Fruit fly (Drosophila melanogaster) whole organism, prepupa: ENCODE results near the gene Galk.
A peak's percentile ranks its signal among the peaks of the same experiment; 100 is the strongest.

Source experiments
- CG10631 ChIP-seq: fragments of 200-800 bp; sonication (Bioruptor generic); optimal IDR thresholded peaks from 2 replicates; lab custom pipeline; 2016; ENCODE audit warnings: missing biosample characterization, missing genetic modification characterization
- CG15336 ChIP-seq: fragments of 200-800 bp; sonication (Bioruptor generic); IDR thresholded peaks from 2 replicates; pipeline ENCODE4 v1.3.6; 2022; ENCODE audit warnings: missing biosample characterization, missing genetic modification characterization
- CG1621 ChIP-seq: fragments of 200-800 bp; sonication (Bioruptor generic); optimal IDR thresholded peaks from 3 replicates; lab custom pipeline; 2018; ENCODE audit warnings: missing biosample characterization, mild to moderate bottlenecking, missing genetic modification characterization
- CG16779 ChIP-seq: fragments of 200-800 bp; sonication (Bioruptor generic); optimal IDR thresholded peaks from 3 replicates; lab custom pipeline; 2017; ENCODE audit warnings: missing biosample characterization, mild to moderate bottlenecking, missing genetic modification characterization
- CG32006 ChIP-seq: fragments of 200-800 bp; sonication (Bioruptor generic); optimal IDR thresholded peaks from 3 replicates; lab custom pipeline; 2017; ENCODE audit warnings: missing biosample characterization, mild to moderate bottlenecking, missing genetic modification characterization
- CG34406 ChIP-seq: fragments of 200-800 bp; sonication (Bioruptor generic); optimal IDR thresholded peaks from 3 replicates; lab custom pipeline; 2016; ENCODE audit warnings: missing biosample characterization, missing genetic modification characterization
- CG4318 ChIP-seq: fragments of 200-800 bp; sonication (Bioruptor generic); optimal IDR thresholded peaks from 3 replicates; lab custom pipeline; 2017; ENCODE audit warnings: missing biosample characterization, mild to moderate bottlenecking, missing genetic modification characterization
- CG6276 ChIP-seq: fragments of 200-800 bp; sonication (Bioruptor generic); optimal IDR thresholded peaks from 2 replicates; lab custom pipeline; 2017; ENCODE audit warnings: missing biosample characterization, mild to moderate bottlenecking, missing genetic modification characterization
- CG6792 ChIP-seq: fragments of 200-800 bp; sonication (Bioruptor generic); optimal IDR thresholded peaks from 3 replicates; lab custom pipeline; 2016; ENCODE audit warnings: missing biosample characterization, missing genetic modification characterization
- CG6854 ChIP-seq: fragments of 200-800 bp; sonication (Bioruptor generic); optimal IDR thresholded peaks from 2 replicates; lab custom pipeline; 2017; ENCODE audit warnings: missing biosample characterization, mild to moderate bottlenecking, missing genetic modification characterization
- CG7368 ChIP-seq: fragments of 200-800 bp; sonication (Bioruptor generic); optimal IDR thresholded peaks from 3 replicates; lab custom pipeline; 2016; ENCODE audit warnings: missing biosample characterization, missing genetic modification characterization
- CG8319 ChIP-seq: fragments of 200-800 bp; sonication (Bioruptor generic); optimal IDR thresholded peaks from 3 replicates; lab custom pipeline; 2016; ENCODE audit warnings: missing biosample characterization, missing genetic modification characterization
- CG9139 ChIP-seq: fragments of 200-800 bp; sonication (Bioruptor generic); optimal IDR thresholded peaks from 3 replicates; lab custom pipeline; 2017; ENCODE audit warnings: missing biosample characterization, mild to moderate bottlenecking, missing genetic modification characterization
- Eip75B ChIP-seq: fragments of 200-800 bp; sonication (Bioruptor generic); optimal IDR thresholded peaks from 3 replicates; lab custom pipeline; 2016; ENCODE audit warnings: missing biosample characterization, missing genetic modification characterization
- Eip78C ChIP-seq: fragments of 200-800 bp; sonication (Bioruptor generic); peaks from one replicate; lab custom pipeline; 2016; ENCODE audit warnings: missing biosample characterization, missing genetic modification characterization
- Eip93F ChIP-seq: fragments of 200-800 bp; sonication (Bioruptor generic); optimal IDR thresholded peaks from 2 replicates; lab custom pipeline; 2016; ENCODE audit warnings: missing biosample characterization, mild to moderate bottlenecking, missing genetic modification characterization
- Ets96B ChIP-seq: fragments of 200-800 bp; optimal IDR thresholded peaks from 2 replicates; lab custom pipeline; 2019; ENCODE audit warnings: missing biosample characterization, mild to moderate bottlenecking, missing genetic modification characterization, moderate library complexity
- Gug ChIP-seq: fragments of 200-800 bp; sonication (Bioruptor generic); IDR thresholded peaks from 2 replicates; pipeline ENCODE4 v1.3.6; 2022; ENCODE audit warnings: missing biosample characterization, missing genetic modification characterization
- Hr39 ChIP-seq: fragments of 200-800 bp; sonication (Bioruptor generic); optimal IDR thresholded peaks from 2 replicates; lab custom pipeline; 2016; ENCODE audit warnings: missing biosample characterization, missing genetic modification characterization
- Lpt ChIP-seq: fragments of 200-800 bp; sonication (Bioruptor generic); optimal IDR thresholded peaks from 3 replicates; lab custom pipeline; 2016; ENCODE audit warnings: missing biosample characterization, missing genetic modification characterization
- Met ChIP-seq: fragments of 200-800 bp; sonication (Bioruptor generic); optimal IDR thresholded peaks from 3 replicates; lab custom pipeline; 2016; ENCODE audit warnings: missing biosample characterization, missing genetic modification characterization
- OdsH ChIP-seq: fragments of 200-800 bp; sonication (Bioruptor generic); optimal IDR thresholded peaks from 3 replicates; lab custom pipeline; 2016; ENCODE audit warnings: missing biosample characterization, missing genetic modification characterization
- Sox14 ChIP-seq: fragments of 200-800 bp; sonication (Bioruptor generic); optimal IDR thresholded peaks from 3 replicates; lab custom pipeline; 2016; ENCODE audit warnings: missing biosample characterization, missing genetic modification characterization
- cyc ChIP-seq: fragments of 200-800 bp; sonication (Bioruptor generic); optimal IDR thresholded peaks from 3 replicates; lab custom pipeline; 2016; ENCODE audit warnings: missing biosample characterization, missing genetic modification characterization
- dac ChIP-seq: fragments of 200-800 bp; sonication (Bioruptor generic); optimal IDR thresholded peaks from 2 replicates; lab custom pipeline; 2017; ENCODE audit warnings: missing biosample characterization, mild to moderate bottlenecking, missing genetic modification characterization
- eg ChIP-seq: fragments of 200-800 bp; sonication (Bioruptor generic); IDR thresholded peaks from 3 replicates; pipeline ENCODE4 v1.3.6; 2022; ENCODE audit warnings: missing biosample characterization, missing genetic modification characterization
- fkh ChIP-seq: fragments of 200-800 bp; sonication (Bioruptor generic); optimal IDR thresholded peaks from 3 replicates; lab custom pipeline; 2017; ENCODE audit warnings: missing biosample characterization, mild to moderate bottlenecking, missing genetic modification characterization, moderate library complexity
- lz ChIP-seq: fragments of 200-800 bp; sonication (Bioruptor generic); optimal IDR thresholded peaks from 3 replicates; lab custom pipeline; 2016; ENCODE audit warnings: missing biosample characterization, missing genetic modification characterization
- net ChIP-seq: fragments of 200-800 bp; sonication (Bioruptor generic); optimal IDR thresholded peaks from 3 replicates; lab custom pipeline; 2016; ENCODE audit warnings: missing biosample characterization, missing genetic modification characterization
- pdm3 ChIP-seq: fragments of 200-800 bp; sonication (Bioruptor generic); optimal IDR thresholded peaks from 3 replicates; lab custom pipeline; 2016; ENCODE audit warnings: missing biosample characterization, missing genetic modification characterization
- spab ChIP-seq: fragments of 200-800 bp; sonication (Bioruptor generic); optimal IDR thresholded peaks from 2 replicates; lab custom pipeline; 2017; ENCODE audit warnings: missing biosample characterization, mild to moderate bottlenecking, missing genetic modification characterization, missing genetic modification reagents

The Galk gene

DNA sequence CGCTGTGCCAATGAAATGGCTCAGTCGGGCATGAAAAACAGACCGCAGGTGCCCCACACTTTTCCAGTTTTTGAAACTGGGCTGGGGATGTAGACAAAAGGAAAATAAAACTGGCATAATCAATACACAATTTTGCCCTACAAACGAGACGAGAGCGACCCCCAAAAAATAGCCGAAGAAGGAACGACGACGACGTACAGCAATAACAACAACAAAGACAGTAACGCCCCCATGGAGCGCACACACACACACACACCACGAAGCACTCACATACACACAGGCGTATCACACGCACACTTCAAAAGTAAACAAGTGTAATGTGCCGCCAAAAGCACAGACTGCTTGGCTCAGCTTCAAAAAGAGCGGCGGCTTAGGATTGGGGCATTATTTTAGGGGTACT, 34.4 kb downstream of the Galk start:
- no peak for TF ChIP-seq CG15336
- no peak for TF ChIP-seq CG34406 (GFP tag; lab: Kevin White, UChicago)
- no peak for TF ChIP-seq Met (GFP tag; lab: Kevin White, UChicago)
- peak; percentile 50 for TF ChIP-seq fkh (GFP tag; lab: Kevin White, UChicago)
- no peak for TF ChIP-seq Gug (GFP tag; lab: Robert Waterston, UW)
- TF ChIP-seq CG1621 = no peak
- TF ChIP-seq Hr39 (GFP tag; lab: Kevin White, UChicago) = no peak
- no peak for TF ChIP-seq OdsH (GFP tag; lab: Kevin White, UChicago)
- TF ChIP-seq Ets96B = no peak

DNA sequence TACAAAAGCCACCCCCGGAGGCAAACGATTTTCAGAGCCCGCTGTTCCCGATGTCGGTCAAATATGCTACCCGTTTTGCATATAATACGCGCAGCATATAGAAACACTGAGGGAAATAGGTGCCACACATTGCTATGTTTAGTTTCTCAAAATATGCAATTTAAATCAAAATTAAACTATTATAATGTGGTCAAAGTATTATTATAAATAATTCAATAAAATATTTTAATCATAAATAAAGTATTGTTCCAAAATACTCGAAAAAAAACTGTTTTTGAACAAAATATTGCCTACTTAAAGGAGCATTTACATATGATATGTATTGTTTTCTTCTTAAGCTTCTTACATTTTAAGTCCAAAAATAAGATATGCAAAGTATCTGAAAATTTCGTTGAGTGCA, 34.9 kb downstream of the Galk start:
- TF ChIP-seq OdsH (GFP tag; lab: Kevin White, UChicago) (no peak), CG15336 (peak; percentile 41), pdm3 (GFP tag; lab: Kevin White, UChicago) (no peak), spab (GFP tag; lab: Kevin White, UChicago) (no peak), Lpt (GFP tag; lab: Kevin White, UChicago) (no peak), lz (no peak), Eip93F (no peak), Eip78C (GFP tag; lab: Kevin White, UChicago) (no peak), dac (GFP tag; lab: Kevin White, UChicago) (no peak), Hr39 (GFP tag; lab: Kevin White, UChicago) (no peak), CG6276 (GFP tag; lab: Kevin White, UChicago) (peak; percentile 3), CG1621 (no peak), CG10631 (GFP tag; lab: Kevin White, UChicago) (no peak), Sox14 (GFP tag; lab: Kevin White, UChicago) (no peak), eg (GFP tag; lab: Robert Waterston, UW) (0 out of 3 replicates have a peak, but pooled peaks have one; percentile 17), CG4318 (GFP tag; lab: Kevin White, UChicago) (no peak), CG16779 (tag; lab: Kevin White, UChicago) (no peak), CG32006 (GFP tag; lab: Kevin White, UChicago) (peak; percentile 18), fkh (GFP tag; lab: Kevin White, UChicago) (no peak)

DNA sequence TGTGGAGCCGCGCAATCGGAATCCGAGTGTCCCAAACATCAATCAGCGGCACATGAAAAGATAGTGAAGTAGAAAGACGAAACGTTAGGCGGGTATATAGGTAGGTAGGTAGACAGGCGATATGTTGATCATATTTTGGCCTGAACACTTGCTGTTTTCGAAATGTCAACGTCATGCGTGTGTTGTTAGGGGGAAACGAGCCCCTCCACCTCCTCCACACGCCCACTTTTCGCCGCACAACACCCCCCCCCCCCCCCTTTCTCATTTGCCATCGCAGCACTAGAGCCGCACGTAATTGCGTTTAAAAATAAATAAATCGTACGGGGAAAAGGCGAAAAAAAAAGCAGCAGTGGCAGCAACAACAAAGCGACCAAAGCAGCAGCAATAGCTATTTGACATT, 36.1 kb downstream of the Galk start:
- TF ChIP-seq cyc (GFP tag; lab: Kevin White, UChicago) (no peak), CG16779 (tag; lab: Kevin White, UChicago) (no peak), OdsH (GFP tag; lab: Kevin White, UChicago) (no peak), CG6854 (GFP tag; lab: Kevin White, UChicago) (no peak), CG15336 (no peak)

DNA sequence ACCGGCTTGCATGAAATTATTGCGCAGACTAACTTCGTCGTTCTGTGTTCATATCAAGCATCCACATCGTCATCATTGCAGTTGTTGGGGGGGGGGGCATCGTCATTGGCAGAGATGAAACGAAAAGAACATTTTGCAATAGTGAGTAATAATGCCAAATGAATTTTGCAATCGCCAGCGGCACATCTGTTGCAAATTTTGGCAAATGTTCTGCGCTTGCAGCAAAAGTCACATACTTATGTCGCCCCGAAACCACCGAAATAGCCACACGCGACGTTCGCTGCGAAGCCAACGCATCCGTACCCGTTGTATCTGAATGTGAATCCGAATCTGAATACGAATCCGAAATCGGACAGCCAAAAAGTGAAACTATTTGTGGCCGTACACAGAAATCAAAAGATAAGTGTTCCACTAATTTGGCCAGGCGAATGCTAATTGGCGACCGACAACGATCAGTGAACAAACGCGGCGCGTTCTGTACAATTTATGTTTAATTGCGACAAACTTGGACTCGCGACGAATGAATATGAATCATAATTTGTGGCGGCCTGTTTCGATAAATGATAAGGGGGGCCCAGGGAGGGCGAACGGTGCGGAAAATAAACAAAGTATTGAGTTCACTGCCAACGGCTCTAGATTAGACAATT, 37.9 kb downstream of the Galk start:
- peak; percentile 55 for TF ChIP-seq net (GFP tag; lab: Kevin White, UChicago)
- TF ChIP-seq CG6854 (GFP tag; lab: Kevin White, UChicago) = no peak
- TF ChIP-seq fkh (GFP tag; lab: Kevin White, UChicago) = peak; percentile 58
- no peak for TF ChIP-seq Met (GFP tag; lab: Kevin White, UChicago)

DNA sequence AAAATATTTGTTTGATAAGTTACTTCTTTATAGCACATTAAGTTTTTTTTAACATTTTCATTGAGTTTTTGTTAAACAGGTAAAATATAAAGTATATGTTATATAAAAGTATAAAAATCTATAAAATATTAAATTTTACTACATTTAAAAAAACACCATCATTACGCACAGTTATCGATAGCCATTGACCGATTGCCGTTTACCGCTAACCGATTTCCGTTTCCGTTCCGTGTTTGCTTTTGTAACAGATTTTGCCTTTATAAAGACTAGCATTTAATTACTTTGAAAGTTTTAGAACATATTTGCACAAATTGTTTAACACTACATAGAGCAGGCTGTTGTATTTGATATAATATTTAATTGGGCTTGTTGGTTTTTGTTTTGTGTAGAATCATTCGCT, 46.2 kb downstream of the Galk start:
- TF ChIP-seq CG8319 (GFP tag; lab: Kevin White, UChicago) = no peak
- no peak for TF ChIP-seq CG7368 (GFP tag; lab: Kevin White, UChicago)
- no peak for TF ChIP-seq lz
- TF ChIP-seq net (GFP tag; lab: Kevin White, UChicago) = no peak
- no peak for TF ChIP-seq CG16779 (tag; lab: Kevin White, UChicago)
- TF ChIP-seq CG9139 (GFP tag; lab: Kevin White, UChicago) = no peak
- no peak for TF ChIP-seq CG6792 (GFP tag; lab: Kevin White, UChicago)
- TF ChIP-seq dac (GFP tag; lab: Kevin White, UChicago) = no peak
- TF ChIP-seq Eip75B (GFP tag; lab: Kevin White, UChicago) = no peak
- TF ChIP-seq, all 60 proteins: peak for 0
